Worm (Caenorhabditis elegans) whole organism, L3 larva: ENCODE data around the gene lron-15.

Experiments
- nhr-25 ChIP-seq: sonication (generic microtip); optimal IDR thresholded peaks from 2 replicates; lab custom pipeline; 2017; ENCODE audit warnings: missing biosample characterization, missing genetic modification characterization
- nhr-28 ChIP-seq: fragments of 150-350 bp; optimal IDR thresholded peaks from 2 replicates; lab custom pipeline; 2014; ENCODE audit warnings: missing biosample characterization, missing genetic modification characterization
- nhr-76 ChIP-seq: fragments of 150-350 bp; sonication (generic microtip); optimal IDR thresholded peaks from 5 replicates; lab custom pipeline; 2014; ENCODE audit warnings: missing biosample characterization, missing genetic modification characterization
- skn-1 ChIP-seq: fragments of 150-350 bp; optimal IDR thresholded peaks from 2 replicates; lab custom pipeline; 2014; ENCODE audit warnings: missing biosample characterization, missing genetic modification characterization
- unc-62 ChIP-seq: fragments of 150-350 bp; sonication (generic microtip); optimal IDR thresholded peaks from 4 replicates; lab custom pipeline; 2014; ENCODE audit warnings: missing biosample characterization, missing genetic modification reagents, missing genetic modification characterization

- no peak for TF ChIP-seq skn-1 (tag; lab: Kevin White, UChicago)
- TF ChIP-seq unc-62 (GFP tag; lab: Kevin White, UChicago): no peak
- no peak for TF ChIP-seq nhr-25 (tag; lab: Kevin White, UChicago)
- no peak for TF ChIP-seq nhr-28 (tag; lab: Kevin White, UChicago)
- TF ChIP-seq nhr-76 (tag; lab: Kevin White, UChicago): no peak
Observed at ce11 chrII:6528629-6529028, 16.1 kb downstream of the lron-15 start, which contains the start of gene C56E6.4.
